Worm (Caenorhabditis elegans) whole organism, early embryonic: Measurements from ENCODE around the gene T19D12.10.

Source experiments
- F13C5.2 ChIP-seq: sonication (generic microtip); optimal IDR thresholded peaks from 2 replicates; lab custom pipeline; 2017; ENCODE audit warnings: mild to moderate bottlenecking, missing genetic modification characterization, inconsistent platforms, missing compliant biosample characterization
- ama-1 ChIP-seq: fragments of 150-350 bp; optimal IDR thresholded peaks from 2 replicates; lab custom pipeline; 2014
- ceh-13 ChIP-seq: fragments of 200-800 bp; sonication (Bioruptor generic); optimal IDR thresholded peaks from 2 replicates; lab custom pipeline; 2018; ENCODE audit warnings: mild to moderate bottlenecking, missing genetic modification characterization, missing compliant biosample characterization
- ceh-36 ChIP-seq: sonication (generic microtip); optimal IDR thresholded peaks from 2 replicates; lab custom pipeline; 2016; ENCODE audit warnings: missing genetic modification characterization, inconsistent platforms, missing compliant biosample characterization
- ets-7 ChIP-seq: sonication (generic microtip); optimal IDR thresholded peaks from 2 replicates; lab custom pipeline; 2016; ENCODE audit warnings: missing genotype, missing genetic modification characterization, missing compliant biosample characterization
- flt-1 ChIP-seq: fragments of 200-800 bp; sonication (Bioruptor generic); IDR thresholded peaks from 2 replicates; pipeline ENCODE4 v1.3.6; 2022; ENCODE audit warnings: missing genetic modification characterization, missing compliant biosample characterization
- hmbx-1 ChIP-seq: sonication (generic microtip); optimal IDR thresholded peaks from 2 replicates; lab custom pipeline; 2016; ENCODE audit warnings: mild to moderate bottlenecking, missing genetic modification characterization, missing compliant biosample characterization
- hmg-4 ChIP-seq: fragments of 200-800 bp; sonication (Bioruptor generic); optimal IDR thresholded peaks from 2 replicates; lab custom pipeline; 2018; ENCODE audit warnings: mild to moderate bottlenecking, missing genetic modification characterization, missing compliant biosample characterization
- hnd-1 ChIP-seq: sonication (generic microtip); optimal IDR thresholded peaks from 2 replicates; lab custom pipeline; 2016; ENCODE audit warnings: missing genetic modification characterization, missing compliant biosample characterization
- pes-1 ChIP-seq: fragments of 200-800 bp; sonication (Bioruptor generic); IDR thresholded peaks from 2 replicates; pipeline ENCODE4 v1.3.6; 2022; ENCODE audit warnings: missing genetic modification reagents, missing genetic modification characterization, missing compliant biosample characterization
- scrt-1 ChIP-seq: fragments of 200-800 bp; sonication (Bioruptor generic); IDR thresholded peaks from 2 replicates; pipeline ENCODE4 v1.3.6; 2022; ENCODE audit warnings: missing genetic modification characterization, missing compliant biosample characterization
- sea-1 ChIP-seq: fragments of 200-800 bp; sonication (Bioruptor generic); conservative IDR thresholded peaks from 2 replicates; pipeline ENCODE4 v1.3.6; 2022; ENCODE audit warnings: missing genetic modification characterization, missing compliant biosample characterization
- tbx-11 ChIP-seq: fragments of 200-800 bp; sonication (Bioruptor generic); IDR thresholded peaks from 2 replicates; pipeline ENCODE4 v1.3.6; 2022; ENCODE audit warnings: missing genetic modification characterization, missing compliant biosample characterization
- tbx-37 ChIP-seq: fragments of 200-800 bp; sonication (Bioruptor generic); conservative IDR thresholded peaks from 2 replicates; pipeline ENCODE4 v1.3.6; 2022; ENCODE audit warnings: missing genetic modification reagents, missing genetic modification characterization, missing compliant biosample characterization

- TF ChIP-seq F13C5.2, result no peak
- TF ChIP-seq ama-1, result no peak
- TF ChIP-seq ets-7 (tag; lab: Kevin White, UChicago), result no peak
- TF ChIP-seq scrt-1 (GFP tag; lab: Robert Waterston, UW), result no peak
- TF ChIP-seq flt-1 (GFP tag; lab: Robert Waterston, UW), result no peak
- TF ChIP-seq sea-1 (GFP tag; lab: Robert Waterston, UW), result no peak
- TF ChIP-seq hmg-4 (GFP tag; lab: Kevin White, UChicago), result no peak
- no peak for TF ChIP-seq tbx-37 (GFP tag; lab: Robert Waterston, UW)
- no peak for TF ChIP-seq hnd-1 (tag; lab: Kevin White, UChicago)
- TF ChIP-seq ceh-13 (GFP tag; lab: Kevin White, UChicago), result no peak
- TF ChIP-seq tbx-11 (GFP tag; lab: Robert Waterston, UW), result no peak
- no peak for TF ChIP-seq hmbx-1
- TF ChIP-seq pes-1, result no peak
- TF ChIP-seq ceh-36 (tag; lab: Kevin White, UChicago), result no peak
These were observed 49.3 kb downstream of the T19D12.10 start, which contains the start of gene epg-5 for ce11 chrII:6609315-6609842.
